Fruit fly (Drosophila melanogaster): ENCODE results near the gene Nepl19.

Nepl19 gene

DNA sequence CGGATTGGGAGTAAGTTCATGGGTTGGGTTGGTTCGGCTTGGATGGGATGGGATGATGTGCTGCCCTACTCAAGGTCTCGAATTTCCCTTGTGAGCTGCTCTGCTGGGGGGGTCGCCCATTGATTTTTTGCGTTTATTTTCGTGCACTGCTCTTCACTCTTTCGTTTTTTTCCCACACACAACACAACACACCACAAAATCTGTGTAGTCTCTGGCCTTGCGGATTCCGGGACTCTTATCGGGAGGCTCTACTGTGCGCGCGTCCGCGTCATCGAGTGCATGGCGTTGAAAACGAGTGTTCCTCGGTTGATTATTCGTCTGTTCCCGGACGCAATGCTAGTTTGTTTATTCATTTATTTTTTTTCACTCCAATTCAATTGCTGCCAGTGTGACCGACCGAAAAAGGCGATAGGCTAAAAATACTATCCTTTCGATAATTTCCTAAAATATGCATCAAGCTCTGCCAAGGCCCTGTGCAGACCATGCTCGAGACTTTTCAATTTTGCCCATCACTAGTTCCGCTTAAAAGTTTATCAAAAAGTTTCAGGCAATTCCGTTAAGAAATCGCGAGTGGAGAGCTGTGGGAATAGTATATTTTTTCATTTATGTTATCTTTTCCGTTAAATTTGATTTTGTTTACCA, 48.2 kb downstream of the Nepl19 start, which contains the start of gene WASp (continued):
- peak; percentile 79 for TF ChIP-seq CG7271 (tag; optimal IDR thresholded peaks at IDR 0.05)
- peak; percentile 81 for TF ChIP-seq CG1024 (GFP tag; IDR thresholded peaks at IDR 0.05)
- TF ChIP-seq Lhr (GFP tag; optimal IDR thresholded peaks at IDR 0.05) = peak; percentile 89
- peak; percentile 69 for TF ChIP-seq CG42726 (GFP tag; IDR thresholded peaks at IDR 0.05; ENCODE audit: partially characterized antibody)
- TF ChIP-seq fd102C (GFP tag; optimal IDR thresholded peaks at IDR 0.05) = peak; percentile 49
- TF ChIP-seq HmgZ (tag; optimal IDR thresholded peaks at IDR 0.05) = peak; percentile 86
- peak; percentile 68 for TF ChIP-seq CG17328 (GFP tag; IDR thresholded peaks at IDR 0.05)
- peak; percentile 68 for TF ChIP-seq bab2 (GFP tag; optimal IDR thresholded peaks at IDR 0.05)
- TF ChIP-seq E2f1 (GFP tag; IDR thresholded peaks at IDR 0.05) = peak; percentile 66
- no peak for TF ChIP-seq cwo (GFP tag; optimal IDR thresholded peaks at IDR 0.05)
- peak; percentile 80 for TF ChIP-seq Dref (GFP tag; IDR thresholded peaks at IDR 0.05)
- peak; percentile 30; the same call in 1 of the 2 replicates for TF ChIP-seq al (GFP tag; IDR thresholded peaks at IDR 0.05)
- no peak for TF ChIP-seq odd (GFP tag; optimal IDR thresholded peaks at IDR 0.05)
- peak; percentile 12 for TF ChIP-seq Spps (tag; optimal IDR thresholded peaks at IDR 0.05)
- peak; percentile 59; the same call in 1 of the 2 replicates for TF ChIP-seq ranshi (GFP tag; IDR thresholded peaks at IDR 0.05)
- TF ChIP-seq CG10274 (GFP tag; optimal IDR thresholded peaks at IDR 0.05) = peak; percentile 15
- TF ChIP-seq gcm2 (GFP tag; optimal IDR thresholded peaks at IDR 0.05) = peak; percentile 38
- TF ChIP-seq Hr39 (optimal IDR thresholded peaks at IDR 0.05) = no peak
- peak; percentile 61 for TF ChIP-seq CG7786 (GFP tag; optimal IDR thresholded peaks at IDR 0.05)
- TF ChIP-seq gfzf (GFP tag; optimal IDR thresholded peaks at IDR 0.05) = peak; percentile 95
- peak; percentile 57 for TF ChIP-seq p53 (GFP tag; optimal IDR thresholded peaks at IDR 0.05)
- peak; percentile 75 for TF ChIP-seq Rx (GFP tag; IDR thresholded peaks at IDR 0.05)
- no peak; the same call in 2 of the 3 replicates for TF ChIP-seq CG11560 (tag; IDR thresholded peaks at IDR 0.05)
- TF ChIP-seq CG4820 (GFP tag; optimal IDR thresholded peaks at IDR 0.05) = peak; percentile 45
- peak; percentile 86 for TF ChIP-seq Rfx (GFP tag; IDR thresholded peaks at IDR 0.05)
- no peak for TF ChIP-seq fd64A (GFP tag; optimal IDR thresholded peaks at IDR 0.05)
- 0 out of 3 replicates have a peak, but pooled peaks have one; percentile 53 for TF ChIP-seq CG2199 (GFP tag; IDR thresholded peaks at IDR 0.05)
- TF ChIP-seq sd (tag; optimal IDR thresholded peaks at IDR 0.05) = no peak
- peak; percentile 51 for TF ChIP-seq Sox102F (GFP tag; optimal IDR thresholded peaks at IDR 0.05)
- peak; percentile 81 for TF ChIP-seq lab (GFP tag; optimal IDR thresholded peaks at IDR 0.05)
- TF ChIP-seq CG9876 (GFP tag; optimal IDR thresholded peaks at IDR 0.05) = peak; percentile 70
- TF ChIP-seq Oli (tag; optimal IDR thresholded peaks at IDR 0.05) = peak; percentile 47
- no peak for TF ChIP-seq tll (GFP tag; optimal IDR thresholded peaks at IDR 0.05)
- TF ChIP-seq knrl (GFP tag; IDR thresholded peaks at IDR 0.05; ENCODE audit: partially characterized antibody) = peak; percentile 47; the same call in 1 of the 3 replicates
- TF ChIP-seq CG30020 (tag; optimal IDR thresholded peaks at IDR 0.05) = peak; percentile 93
- peak; percentile 89 for TF ChIP-seq sug (tag; optimal IDR thresholded peaks at IDR 0.05)
- peak; percentile 63 for TF ChIP-seq Dp (GFP tag; optimal IDR thresholded peaks at IDR 0.05)
- peak; percentile 77 for TF ChIP-seq chm (GFP tag; IDR thresholded peaks at IDR 0.05)
- no peak for TF ChIP-seq CG9215 (GFP tag; IDR thresholded peaks at IDR 0.05)
- no peak for TF ChIP-seq Sox100B (GFP tag; optimal IDR thresholded peaks at IDR 0.05)
- 0 out of 2 replicates have a peak, but pooled peaks have one; percentile 8 for TF ChIP-seq peb (GFP tag; IDR thresholded peaks at IDR 0.05)
- peak; percentile 80 for TF ChIP-seq CG12744 (GFP tag; optimal IDR thresholded peaks at IDR 0.05)
- peak; percentile 8 for TF ChIP-seq CG6654 (GFP tag; optimal IDR thresholded peaks at IDR 0.05)
- TF ChIP-seq amos (GFP tag; IDR thresholded peaks at IDR 0.05; ENCODE audit: partially characterized antibody) = peak; percentile 68
- peak; percentile 97 for TF ChIP-seq Med (GFP tag)
- no peak for TF ChIP-seq CG7928 (GFP tag; optimal IDR thresholded peaks at IDR 0.05)
- peak; percentile 53 for TF ChIP-seq CG9609 (GFP tag; optimal IDR thresholded peaks at IDR 0.05)
- TF ChIP-seq HHEX (GFP tag; optimal IDR thresholded peaks at IDR 0.05) = peak; percentile 55
- peak; percentile 75 for TF ChIP-seq CG9817 (tag; optimal IDR thresholded peaks at IDR 0.05)

Measured in whole organism, embryonic.